Worm (Caenorhabditis elegans) whole organism, young adult: ENCODE measurements around the gene col-168.

Source experiments
- C06A6.2 ChIP-seq: fragments of 200-800 bp; sonication (Bioruptor generic); conservative IDR thresholded peaks from 2 replicates; pipeline ENCODE4 v1.3.6; 2022; ENCODE audit warnings: missing genetic modification characterization, missing compliant biosample characterization
- C17E4.6 ChIP-seq: fragments of 200-800 bp; sonication (Bioruptor generic); IDR thresholded peaks from 2 replicates; pipeline ENCODE4 v1.3.6; 2022; ENCODE audit warnings: missing genetic modification reagents, missing genetic modification characterization, missing compliant biosample characterization
- F23B12.7 ChIP-seq: sonication (generic microtip); optimal IDR thresholded peaks from 2 replicates; lab custom pipeline; 2017; ENCODE audit warnings: missing genetic modification characterization, mild to moderate bottlenecking, missing compliant biosample characterization, antibody characterized with exemption, moderate library complexity; ENCODE audit not compliant: insufficient read depth
- F37B4.10 ChIP-seq: fragments of 200-800 bp; sonication (Bioruptor generic); IDR thresholded peaks from 2 replicates; pipeline ENCODE4 v1.3.6; 2022; ENCODE audit warnings: missing genetic modification characterization, missing compliant biosample characterization
- F39B2.1 ChIP-seq: fragments of 200-800 bp; sonication (Bioruptor generic); IDR thresholded peaks from 2 replicates; pipeline ENCODE4 v1.3.6; 2022; ENCODE audit warnings: missing genetic modification reagents, missing genetic modification characterization, missing compliant biosample characterization
- F52B5.7 ChIP-seq: sonication (generic microtip); optimal IDR thresholded peaks from 2 replicates; lab custom pipeline; 2016; ENCODE audit warnings: mild to moderate bottlenecking, missing genetic modification characterization, missing compliant biosample characterization
- T07F8.4 ChIP-seq: sonication (generic microtip); optimal IDR thresholded peaks from 2 replicates; lab custom pipeline; 2016; ENCODE audit warnings: mild to moderate bottlenecking, missing genetic modification characterization, moderate library complexity, missing compliant biosample characterization
- Y53F4B.3 ChIP-seq: fragments of 200-800 bp; sonication (Bioruptor generic); IDR thresholded peaks from 2 replicates; pipeline ENCODE4 v1.3.6; 2022; ENCODE audit warnings: missing genetic modification reagents, missing genetic modification characterization, missing compliant biosample characterization
- Y53G8AR.9 ChIP-seq: fragments of 200-800 bp; sonication (Bioruptor generic); conservative IDR thresholded peaks from 2 replicates; pipeline ENCODE4 v1.3.6; 2022; ENCODE audit warnings: missing genetic modification reagents, missing genetic modification characterization, missing compliant biosample characterization
- Y56A3A.18 ChIP-seq: fragments of 200-800 bp; sonication (Bioruptor generic); IDR thresholded peaks from 2 replicates; pipeline ENCODE4 v1.3.6; 2022; ENCODE audit warnings: missing genetic modification reagents, missing genetic modification characterization, missing compliant biosample characterization
- Y95B8A.8 ChIP-seq: fragments of 200-800 bp; sonication (Bioruptor generic); IDR thresholded peaks from 2 replicates; pipeline ENCODE4 v1.3.6; 2022; ENCODE audit warnings: missing genetic modification reagents, missing genetic modification characterization, missing compliant biosample characterization
- ama-1 ChIP-seq, 3 experiments: fragments of 150-350 bp in 1 of 3; sonication (generic microtip) in 2 of 3; optimal IDR thresholded peaks; 2 replicates each; lab custom pipeline; 2014 to 2018; ENCODE audit warnings: missing biosample characterization in 2 of 3, missing genetic modification characterization in 2 of 3, missing genetic modification reagents in 2 of 3
- athp-1 ChIP-seq: sonication (generic microtip); optimal IDR thresholded peaks from 2 replicates; lab custom pipeline; 2017; ENCODE audit warnings: mild to moderate bottlenecking, missing genetic modification characterization, missing compliant biosample characterization
- bed-1 ChIP-seq: fragments of 200-800 bp; sonication (Bioruptor generic); IDR thresholded peaks from 2 replicates; pipeline ENCODE4 v1.3.6; 2022; ENCODE audit warnings: missing genetic modification reagents, missing genetic modification characterization, missing compliant biosample characterization
- cebp-2 ChIP-seq: fragments of 200-800 bp; sonication (Bioruptor generic); IDR thresholded peaks from 2 replicates; pipeline ENCODE4 v1.3.6; 2022; ENCODE audit warnings: missing genetic modification characterization, missing compliant biosample characterization
- ceh-40 ChIP-seq: fragments of 200-800 bp; sonication (Bioruptor generic); IDR thresholded peaks from 2 replicates; pipeline ENCODE4 v1.3.6; 2022; ENCODE audit warnings: missing genetic modification characterization, missing compliant biosample characterization
- ceh-58 ChIP-seq: fragments of 200-800 bp; sonication (Bioruptor generic); IDR thresholded peaks from 2 replicates; pipeline ENCODE4 v1.3.6; 2022; ENCODE audit warnings: missing genetic modification characterization, missing compliant biosample characterization
- ceh-79 ChIP-seq: sonication (generic microtip); optimal IDR thresholded peaks from 2 replicates; lab custom pipeline; 2017; ENCODE audit warnings: mild to moderate bottlenecking, missing genetic modification characterization, missing compliant biosample characterization
- ceh-91 ChIP-seq: fragments of 200-800 bp; sonication (Bioruptor generic); IDR thresholded peaks from 2 replicates; pipeline ENCODE4 v1.3.6; 2022; ENCODE audit warnings: missing genetic modification reagents, missing genetic modification characterization, missing compliant biosample characterization
- die-1 ChIP-seq: sonication (generic microtip); optimal IDR thresholded peaks from 2 replicates; lab custom pipeline; 2016; ENCODE audit warnings: missing genotype, mild to moderate bottlenecking, missing genetic modification characterization, missing compliant biosample characterization
- egrh-3 ChIP-seq: fragments of 200-800 bp; sonication (Bioruptor generic); IDR thresholded peaks from 2 replicates; pipeline ENCODE4 v1.3.6; 2022; ENCODE audit warnings: missing genetic modification reagents, missing genetic modification characterization, missing compliant biosample characterization
- ets-4 ChIP-seq: fragments of 200-800 bp; sonication (Bioruptor generic); optimal IDR thresholded peaks from 2 replicates; lab custom pipeline; 2018; ENCODE audit warnings: mild to moderate bottlenecking, missing genetic modification characterization, missing compliant biosample characterization
- fkh-3 ChIP-seq: sonication (generic microtip); optimal IDR thresholded peaks from 2 replicates; lab custom pipeline; 2016; ENCODE audit warnings: mild to moderate bottlenecking, missing genetic modification characterization, missing compliant biosample characterization
- hlh-26 ChIP-seq: fragments of 200-800 bp; sonication (Bioruptor generic); conservative IDR thresholded peaks from 2 replicates; pipeline ENCODE4 v1.3.6; 2022; ENCODE audit warnings: missing genetic modification reagents, missing genetic modification characterization, missing compliant biosample characterization
- hmg-20 ChIP-seq: fragments of 200-800 bp; sonication (Bioruptor generic); IDR thresholded peaks from 2 replicates; pipeline ENCODE4 v1.3.6; 2022; ENCODE audit warnings: missing genetic modification reagents, missing genetic modification characterization, missing compliant biosample characterization
- hrde-1 ChIP-seq: sonication (generic microtip); optimal IDR thresholded peaks from 2 replicates; lab custom pipeline; 2016; ENCODE audit warnings: missing genetic modification characterization, mild to moderate bottlenecking, missing compliant biosample characterization, moderate library complexity, missing genotype, missing genetic modification reagents, borderline replicate concordance
- lag-1 ChIP-seq: fragments of 200-800 bp; sonication (Bioruptor generic); IDR thresholded peaks from 2 replicates; pipeline ENCODE4 v1.3.6; 2022; ENCODE audit warnings: missing genetic modification reagents, missing genetic modification characterization, missing compliant biosample characterization
- lin-54 ChIP-seq: fragments of 200-800 bp; sonication (Bioruptor generic); optimal IDR thresholded peaks from 2 replicates; lab custom pipeline; 2018; ENCODE audit warnings: mild to moderate bottlenecking, missing genetic modification characterization, missing compliant biosample characterization
- madf-10 ChIP-seq: sonication (generic microtip); optimal IDR thresholded peaks from 2 replicates; lab custom pipeline; 2016; ENCODE audit warnings: mild to moderate bottlenecking, missing genetic modification characterization, missing compliant biosample characterization
- madf-8 ChIP-seq: fragments of 200-800 bp; sonication (Bioruptor generic); conservative IDR thresholded peaks from 2 replicates; pipeline ENCODE4 v1.3.6; 2022; ENCODE audit warnings: missing genetic modification reagents, missing genetic modification characterization, missing compliant biosample characterization
- mcd-1 ChIP-seq: fragments of 200-800 bp; sonication (Bioruptor generic); IDR thresholded peaks from 2 replicates; pipeline ENCODE4 v1.3.6; 2022; ENCODE audit warnings: missing genetic modification reagents, missing genetic modification characterization, missing compliant biosample characterization
- mxl-1 ChIP-seq: sonication (generic microtip); optimal IDR thresholded peaks from 2 replicates; lab custom pipeline; 2016; ENCODE audit warnings: missing genetic modification characterization, missing compliant biosample characterization
- nfya-1 ChIP-seq: sonication (generic microtip); optimal IDR thresholded peaks from 2 replicates; lab custom pipeline; 2017; ENCODE audit warnings: antibody characterized with exemption, missing compliant biosample characterization, missing genetic modification characterization, borderline replicate concordance; ENCODE audit not compliant: insufficient read depth
- nhr-120 ChIP-seq: fragments of 200-800 bp; sonication (Bioruptor generic); IDR thresholded peaks from 2 replicates; pipeline ENCODE4 v1.3.6; 2022; ENCODE audit warnings: missing genetic modification characterization, missing compliant biosample characterization
- pbrm-1 ChIP-seq: fragments of 200-800 bp; sonication (Bioruptor generic); IDR thresholded peaks from 2 replicates; pipeline ENCODE4 v1.3.6; 2022; ENCODE audit warnings: missing genetic modification reagents, missing genetic modification characterization, missing compliant biosample characterization
- rpc-1 ChIP-seq, 2 experiments: fragments of 150-350 bp in 1 of 2; sonication (generic microtip) in 1 of 2; optimal IDR thresholded peaks; 2 replicates each; lab custom pipeline; 2014 to 2018; ENCODE audit warnings: missing biosample characterization in 1 of 2, missing genetic modification characterization in 1 of 2, missing genetic modification reagents in 1 of 2, missing genotype in 1 of 2
- sdz-38 ChIP-seq: sonication (generic microtip); optimal IDR thresholded peaks from 2 replicates; lab custom pipeline; 2016; ENCODE audit warnings: missing genotype, missing genetic modification characterization, missing compliant biosample characterization
- sea-2 ChIP-seq: fragments of 200-800 bp; sonication (Bioruptor generic); IDR thresholded peaks from 2 replicates; pipeline ENCODE4 v1.3.6; 2022; ENCODE audit warnings: missing genetic modification characterization, missing compliant biosample characterization
- snpc-1.3 ChIP-seq: sonication (generic microtip); optimal IDR thresholded peaks from 2 replicates; lab custom pipeline; 2017; ENCODE audit warnings: missing genetic modification characterization, mild to moderate bottlenecking, missing compliant biosample characterization, antibody characterized with exemption, moderate library complexity, missing genotype, missing genetic modification reagents; ENCODE audit not compliant: insufficient read depth
- snpc-3.4 ChIP-seq: sonication (generic microtip); optimal IDR thresholded peaks from 2 replicates; lab custom pipeline; 2017; ENCODE audit warnings: missing genetic modification characterization, mild to moderate bottlenecking, missing compliant biosample characterization, antibody characterized with exemption, moderate library complexity, missing genotype, missing genetic modification reagents
- snpc-4 ChIP-seq, 5 experiments: fragments of 150-350 bp in 1 of 5; sonication (generic microtip) in 4 of 5; optimal IDR thresholded peaks; 2 replicates each; lab custom pipeline; 2014 to 2018; ENCODE audit warnings: missing genetic modification characterization in 5 of 5, missing biosample characterization in 3 of 5, antibody characterized with exemption in 2 of 5, mild to moderate bottlenecking in 2 of 5, missing compliant biosample characterization in 2 of 5, missing genotype in 2 of 5, moderate library complexity in 2 of 5, missing genetic modification reagents in 1 of 5
- tbx-9 ChIP-seq: sonication (generic microtip); optimal IDR thresholded peaks from 2 replicates; lab custom pipeline; 2016; ENCODE audit warnings: borderline replicate concordance, missing genetic modification characterization, inconsistent platforms, missing compliant biosample characterization
- tlf-1 ChIP-seq: fragments of 200-800 bp; sonication (Bioruptor generic); optimal IDR thresholded peaks from 2 replicates; lab custom pipeline; 2018; ENCODE audit warnings: mild to moderate bottlenecking, missing genetic modification characterization, missing compliant biosample characterization
- zim-3 ChIP-seq: sonication (generic microtip); optimal IDR thresholded peaks from 2 replicates; lab custom pipeline; 2017; ENCODE audit warnings: mild to moderate bottlenecking, missing genetic modification characterization, moderate library complexity, missing compliant biosample characterization
- ztf-18 ChIP-seq: sonication (generic microtip); optimal IDR thresholded peaks from 2 replicates; lab custom pipeline; 2016; ENCODE audit warnings: missing genotype, mild to moderate bottlenecking, missing genetic modification characterization, missing compliant biosample characterization
- ztf-28 ChIP-seq: fragments of 200-800 bp; sonication (Bioruptor generic); IDR thresholded peaks from 2 replicates; pipeline ENCODE4 v1.3.6; 2022; ENCODE audit warnings: missing genetic modification reagents, missing genetic modification characterization, missing compliant biosample characterization

The col-168 gene

DNA sequence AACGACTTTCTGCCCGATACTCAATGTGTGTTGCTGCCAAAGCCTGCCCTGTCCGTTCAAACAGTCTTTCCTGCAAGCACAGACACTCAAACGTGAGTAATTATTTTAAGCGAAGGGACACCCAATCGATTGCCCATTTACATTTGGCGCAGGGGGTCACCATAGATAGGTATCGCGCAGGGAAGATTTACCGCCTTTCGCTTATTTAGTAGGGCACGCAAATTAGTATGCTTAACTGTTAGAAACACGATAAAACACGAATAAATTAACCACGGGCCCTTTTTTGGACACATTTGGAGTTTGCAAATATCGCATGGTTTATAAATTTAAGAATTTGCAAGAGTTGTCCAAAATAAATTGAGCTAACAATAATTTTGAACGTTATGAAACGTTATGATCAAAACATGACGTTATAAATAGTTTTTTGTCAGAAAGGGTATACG lies 29.8 kb upstream of the col-168 start (continued):
- TF ChIP-seq hrde-1 (peak; percentile 52), ama-1 (optimal IDR thresholded peaks at IDR 0.05; lab: Kevin White, UChicago) (no peak), ama-1 (GFP tag; optimal IDR thresholded peaks at IDR 0.05; lab: Kevin White, UChicago) (peak; percentile 18 to 94), mxl-1 (no peak), ztf-18 (peak; percentile 78), F23B12.7 (tag; lab: Kevin White, UChicago) (peak; percentile 98), ets-4 (GFP tag; lab: Kevin White, UChicago) (peak; percentile 98), nhr-120 (GFP tag; lab: Robert Waterston, UW) (0 out of 2 replicates have a peak, but pooled peaks have one; percentile 53), Y53F4B.3 (GFP tag; lab: Robert Waterston, UW) (no peak), ceh-79 (tag; lab: Kevin White, UChicago) (peak; percentile 88), mcd-1 (peak; percentile 90), fkh-3 (tag; lab: Kevin White, UChicago) (no peak), cebp-2 (peak; percentile 99), rpc-1 (optimal IDR thresholded peaks at IDR 0.05; lab: Kevin White, UChicago) (peak; percentile 17), rpc-1 (tag; optimal IDR thresholded peaks at IDR 0.05; lab: Kevin White, UChicago) (no peak), die-1 (tag; lab: Kevin White, UChicago) (peak; percentile 83), madf-10 (tag; lab: Kevin White, UChicago) (peak; percentile 97), snpc-3.4 (tag; lab: Kevin White, UChicago) (no peak), madf-8 (no peak), ceh-40 (0 out of 2 replicates have a peak, but pooled peaks have one; percentile 24), T07F8.4 (tag; lab: Kevin White, UChicago) (peak; percentile 96), egrh-3 (GFP tag; lab: Robert Waterston, UW) (peak; percentile 61), snpc-1.3 (tag; lab: Kevin White, UChicago) (no peak), hlh-26 (GFP tag; lab: Robert Waterston, UW) (no peak), sdz-38 (tag; lab: Kevin White, UChicago) (peak; percentile 21), Y56A3A.18 (GFP tag; lab: Robert Waterston, UW) (peak; percentile 100), hmg-20 (peak; percentile 98), F37B4.10 (GFP tag; lab: Robert Waterston, UW) (peak; percentile 97), F52B5.7 (tag; lab: Kevin White, UChicago) (peak; percentile 96), nfya-1 (no peak), tbx-9 (tag; lab: Kevin White, UChicago) (no peak), pbrm-1 (GFP tag; lab: Robert Waterston, UW) (peak; percentile 96), C17E4.6 (peak; percentile 94), tlf-1 (GFP tag; lab: Kevin White, UChicago) (peak; percentile 99), C06A6.2 (GFP tag; lab: Robert Waterston, UW) (peak; percentile 98), ztf-28 (no peak), bed-1 (GFP tag; lab: Robert Waterston, UW) (peak; percentile 88; the same call in 1 of the 2 replicates), zim-3 (tag; lab: Kevin White, UChicago) (no peak), F39B2.1 (GFP tag; lab: Robert Waterston, UW) (no peak), lin-54 (GFP tag; lab: Kevin White, UChicago) (peak; percentile 93), ceh-58 (GFP tag; lab: Robert Waterston, UW) (0 out of 2 replicates have a peak, but pooled peaks have one; percentile 54), sea-2 (peak; percentile 89), Y53G8AR.9 (GFP tag; lab: Robert Waterston, UW) (peak; percentile 99), snpc-4 (GFP tag; optimal IDR thresholded peaks at IDR 0.05; lab: Kevin White, UChicago) (peak; percentile 61), snpc-4 (tag; optimal IDR thresholded peaks at IDR 0.05; lab: Kevin White, UChicago) (peak; percentile 36 to 90 (median 82)), lag-1 (GFP tag; lab: Robert Waterston, UW) (peak; percentile 92; the same call in 1 of the 2 replicates), athp-1 (peak; percentile 89), Y95B8A.8 (GFP tag; lab: Robert Waterston, UW) (0 out of 2 replicates have a peak, but pooled peaks have one; percentile 48), ceh-91 (no peak)
